Worm (Caenorhabditis elegans) whole organism, L1 larva: ENCODE results near the gene C32D5.11.
A peak's percentile ranks its signal among the peaks of the same experiment; 100 is the strongest.

ENCODE experiments used
- C16A3.4 ChIP-seq: fragments of 150-350 bp; optimal IDR thresholded peaks from 2 replicates; lab custom pipeline; 2014; ENCODE audit warnings: missing biosample characterization, missing genetic modification characterization
- C34B4.2 ChIP-seq: sonication (generic microtip); optimal IDR thresholded peaks from 2 replicates; lab custom pipeline; 2017; ENCODE audit warnings: mild to moderate bottlenecking, missing genetic modification characterization, missing compliant biosample characterization
- F16B12.6 ChIP-seq: fragments of 150-350 bp; optimal IDR thresholded peaks from 2 replicates; lab custom pipeline; 2014; ENCODE audit warnings: missing biosample characterization, missing genetic modification characterization
- ama-1 ChIP-seq: fragments of 150-350 bp; optimal IDR thresholded peaks from 2 replicates; lab custom pipeline; 2014
- blmp-1 ChIP-seq: fragments of 150-350 bp; optimal IDR thresholded peaks from 2 replicates; lab custom pipeline; 2014; ENCODE audit warnings: missing biosample characterization, missing genetic modification characterization
- ceh-82 ChIP-seq, 3 experiments: fragments of 150-350 bp in 1 of 3; sonication (generic microtip) in 2 of 3; optimal IDR thresholded peaks; 2 replicates each; lab custom pipeline; 2014 to 2017; ENCODE audit warnings: missing biosample characterization in 3 of 3, missing genetic modification characterization in 3 of 3
- ceh-88 ChIP-seq: fragments of 200-800 bp; sonication (Bioruptor generic); IDR thresholded peaks from 2 replicates; pipeline ENCODE4 v1.3.6; 2022; ENCODE audit warnings: missing genetic modification characterization, missing compliant biosample characterization
- ceh-90 ChIP-seq: sonication (generic microtip); optimal IDR thresholded peaks from 2 replicates; lab custom pipeline; 2016; ENCODE audit warnings: missing genetic modification characterization, missing compliant biosample characterization
- dpl-1 ChIP-seq, 3 experiments: fragments of 150-350 bp in 2 of 3; sonication (generic microtip) in 1 of 3; optimal IDR thresholded peaks; 2 replicates each; lab custom pipeline; 2014 to 2017; ENCODE audit warnings: missing biosample characterization in 3 of 3, missing genetic modification characterization in 3 of 3, missing genetic modification reagents in 3 of 3
- dsc-1 ChIP-seq: sonication (generic microtip); optimal IDR thresholded peaks from 2 replicates; lab custom pipeline; 2016; ENCODE audit warnings: mild to moderate bottlenecking, missing genetic modification characterization, missing compliant biosample characterization
- efl-1 ChIP-seq, 4 experiments: fragments of 150-350 bp; optimal IDR thresholded peaks in 3 of 4; peaks in 1 of 4; 1 replicate in 1 of 4; 2 replicates in 3 of 4; lab custom pipeline; 2014; ENCODE audit warnings: missing biosample characterization in 2 of 4, missing genetic modification characterization in 2 of 4, missing genetic modification reagents in 2 of 4
- egl-13 ChIP-seq: sonication (generic microtip); optimal IDR thresholded peaks from 2 replicates; lab custom pipeline; 2016; ENCODE audit warnings: missing genotype, missing genetic modification reagents, missing genetic modification characterization, missing compliant biosample characterization
- elt-3 ChIP-seq, 6 experiments: fragments of 150-350 bp in 1 of 6; sonication (generic microtip); optimal IDR thresholded peaks; 2 replicates each; lab custom pipeline; 2017 to 2018; ENCODE audit warnings: missing biosample characterization in 6 of 6, missing genetic modification characterization in 6 of 6, inconsistent platforms in 1 of 6
- fkh-10 ChIP-seq: sonication (generic microtip); optimal IDR thresholded peaks from 2 replicates; lab custom pipeline; 2017; ENCODE audit warnings: missing biosample characterization, missing genetic modification reagents, missing genetic modification characterization
- fkh-4 ChIP-seq: sonication (generic microtip); optimal IDR thresholded peaks from 2 replicates; lab custom pipeline; 2016; ENCODE audit warnings: missing compliant biosample characterization, missing genetic modification characterization, borderline replicate concordance
- fkh-8 ChIP-seq: sonication (generic microtip); optimal IDR thresholded peaks from 2 replicates; lab custom pipeline; 2016; ENCODE audit warnings: mild to moderate bottlenecking, missing genetic modification characterization, missing compliant biosample characterization
- grh-1 ChIP-seq: fragments of 200-800 bp; sonication (Bioruptor generic); IDR thresholded peaks from 2 replicates; pipeline ENCODE4 v1.3.6; 2022; ENCODE audit warnings: missing genetic modification reagents, missing genetic modification characterization, missing compliant biosample characterization
- hlh-17 ChIP-seq: fragments of 200-800 bp; sonication (Bioruptor generic); optimal IDR thresholded peaks from 2 replicates; lab custom pipeline; 2018; ENCODE audit warnings: missing genetic modification characterization, mild to moderate bottlenecking, missing compliant biosample characterization, moderate library complexity, borderline replicate concordance
- irx-1 ChIP-seq: sonication (generic microtip); optimal IDR thresholded peaks from 2 replicates; lab custom pipeline; 2016; ENCODE audit warnings: missing genetic modification characterization, missing compliant biosample characterization
- isw-1 ChIP-seq: fragments of 200-800 bp; sonication (Bioruptor generic); IDR thresholded peaks from 2 replicates; pipeline ENCODE4 v1.3.6; 2022; ENCODE audit warnings: missing genetic modification characterization, missing compliant biosample characterization
- jun-1 ChIP-seq: fragments of 150-350 bp; optimal IDR thresholded peaks from 2 replicates; lab custom pipeline; 2014; ENCODE audit warnings: missing biosample characterization, missing genetic modification reagents, missing genetic modification characterization
- lin-13 ChIP-seq: fragments of 150-350 bp; optimal IDR thresholded peaks from 2 replicates; lab custom pipeline; 2014; ENCODE audit warnings: missing biosample characterization, missing genetic modification reagents, missing genetic modification characterization
- lin-14 ChIP-seq: fragments of 200-800 bp; sonication (Bioruptor generic); optimal IDR thresholded peaks from 2 replicates; lab custom pipeline; 2018; ENCODE audit warnings: mild to moderate bottlenecking, missing genetic modification characterization, moderate library complexity, missing compliant biosample characterization
- lin-15B ChIP-seq: fragments of 150-350 bp; sonication (generic microtip); optimal IDR thresholded peaks from 3 replicates; lab custom pipeline; 2014; ENCODE audit warnings: missing biosample characterization, missing genetic modification characterization
- lin-35 ChIP-seq, 2 experiments: fragments of 150-350 bp; optimal IDR thresholded peaks; 2 replicates each; lab custom pipeline; 2014; ENCODE audit warnings: missing biosample characterization in 2 of 2, missing genetic modification characterization in 2 of 2, missing genetic modification reagents in 2 of 2
- lir-3 ChIP-seq: sonication (generic microtip); optimal IDR thresholded peaks from 2 replicates; lab custom pipeline; 2016; ENCODE audit warnings: mild to moderate bottlenecking, missing genetic modification characterization, moderate library complexity, missing compliant biosample characterization; ENCODE audit not compliant: poor library complexity
- lsy-2 ChIP-seq, 2 experiments: fragments of 150-350 bp; optimal IDR thresholded peaks; 2 replicates each; lab custom pipeline; 2014; ENCODE audit warnings: missing biosample characterization in 2 of 2, missing genetic modification characterization in 2 of 2
- mab-9 ChIP-seq: fragments of 200-800 bp; sonication (Bioruptor generic); IDR thresholded peaks from 2 replicates; pipeline ENCODE4 v1.3.6; 2022; ENCODE audit warnings: missing genetic modification reagents, missing genetic modification characterization, missing compliant biosample characterization
- mdl-1 ChIP-seq, 2 experiments: fragments of 150-350 bp; optimal IDR thresholded peaks; 2 replicates each; lab custom pipeline; 2014 to 2017; ENCODE audit warnings: missing biosample characterization in 2 of 2, missing genetic modification characterization in 2 of 2, inconsistent platforms in 1 of 2
- mef-2 ChIP-seq: fragments of 150-350 bp; optimal IDR thresholded peaks from 2 replicates; lab custom pipeline; 2014; ENCODE audit warnings: missing biosample characterization, missing genetic modification characterization
- mep-1 ChIP-seq: fragments of 150-350 bp; optimal IDR thresholded peaks from 2 replicates; lab custom pipeline; 2014; ENCODE audit warnings: missing biosample characterization, missing genetic modification characterization
- nhr-19 ChIP-seq: fragments of 200-800 bp; sonication (Bioruptor generic); conservative IDR thresholded peaks from 2 replicates; pipeline ENCODE4 v1.3.6; 2022; ENCODE audit warnings: missing genetic modification characterization, missing compliant biosample characterization
- nhr-20 ChIP-seq: sonication (generic microtip); optimal IDR thresholded peaks from 2 replicates; lab custom pipeline; 2016; ENCODE audit warnings: mild to moderate bottlenecking, missing genetic modification characterization, missing compliant biosample characterization
- nhr-237 ChIP-seq: fragments of 150-350 bp; optimal IDR thresholded peaks from 2 replicates; lab custom pipeline; 2014; ENCODE audit warnings: missing biosample characterization, missing genetic modification characterization
- nhr-47 ChIP-seq: sonication (generic microtip); optimal IDR thresholded peaks from 2 replicates; lab custom pipeline; 2016; ENCODE audit warnings: mild to moderate bottlenecking, missing genetic modification characterization, moderate library complexity, missing compliant biosample characterization
- nhr-71 ChIP-seq: sonication (generic microtip); optimal IDR thresholded peaks from 2 replicates; lab custom pipeline; 2016; ENCODE audit warnings: mild to moderate bottlenecking, missing genetic modification characterization, moderate library complexity, missing compliant biosample characterization
- nhr-85 ChIP-seq: sonication (generic microtip); peaks from one replicate; lab custom pipeline; 2016; ENCODE audit warnings: missing genetic modification characterization, inconsistent platforms, missing compliant biosample characterization
- nhr-90 ChIP-seq: sonication (generic microtip); optimal IDR thresholded peaks from 2 replicates; lab custom pipeline; 2016; ENCODE audit warnings: mild to moderate bottlenecking, missing genetic modification characterization, missing compliant biosample characterization; ENCODE audit not compliant: poor library complexity
- pax-3 ChIP-seq: fragments of 200-800 bp; sonication (Bioruptor generic); optimal IDR thresholded peaks from 2 replicates; lab custom pipeline; 2018; ENCODE audit warnings: mild to moderate bottlenecking, missing genetic modification characterization, moderate library complexity, missing compliant biosample characterization
- rnt-1 ChIP-seq: sonication (generic microtip); optimal IDR thresholded peaks from 2 replicates; lab custom pipeline; 2016; ENCODE audit warnings: mild to moderate bottlenecking, missing genetic modification characterization, moderate library complexity, missing compliant biosample characterization
- snpc-4 ChIP-seq: fragments of 150-350 bp; optimal IDR thresholded peaks from 2 replicates; lab custom pipeline; 2014; ENCODE audit warnings: missing biosample characterization, missing genetic modification characterization
- snu-23 ChIP-seq: sonication (generic microtip); optimal IDR thresholded peaks from 2 replicates; lab custom pipeline; 2016; ENCODE audit warnings: missing genetic modification characterization, missing compliant biosample characterization
- sox-4 ChIP-seq: sonication (generic microtip); optimal IDR thresholded peaks from 2 replicates; lab custom pipeline; 2016; ENCODE audit warnings: missing genetic modification characterization, missing compliant biosample characterization
- swsn-7 ChIP-seq: sonication (generic microtip); optimal IDR thresholded peaks from 2 replicates; lab custom pipeline; 2016; ENCODE audit warnings: missing genetic modification characterization, missing compliant biosample characterization
- tbx-2 ChIP-seq: sonication (generic microtip); optimal IDR thresholded peaks from 2 replicates; lab custom pipeline; 2016; ENCODE audit warnings: missing genetic modification characterization, missing compliant biosample characterization
- unc-130 ChIP-seq: fragments of 150-350 bp; optimal IDR thresholded peaks from 2 replicates; lab custom pipeline; 2017; ENCODE audit warnings: missing biosample characterization, missing genetic modification characterization, inconsistent platforms
- unc-86 ChIP-seq: sonication (generic microtip); optimal IDR thresholded peaks from 2 replicates; lab custom pipeline; 2016; ENCODE audit warnings: missing genetic modification characterization, missing compliant biosample characterization
- unc-98 ChIP-seq: fragments of 200-800 bp; sonication (Bioruptor generic); IDR thresholded peaks from 2 replicates; pipeline ENCODE4 v1.3.6; 2022; ENCODE audit warnings: missing genetic modification characterization, missing compliant biosample characterization
- vab-15 ChIP-seq: sonication (generic microtip); optimal IDR thresholded peaks from 2 replicates; lab custom pipeline; 2017; ENCODE audit warnings: missing genotype, mild to moderate bottlenecking, missing genetic modification characterization, missing compliant biosample characterization
- xbp-1 ChIP-seq: sonication (generic microtip); optimal IDR thresholded peaks from 2 replicates; lab custom pipeline; 2016; ENCODE audit warnings: missing genetic modification characterization, missing compliant biosample characterization
- ztf-11 ChIP-seq, 2 experiments: sonication (generic microtip); optimal IDR thresholded peaks; 2 replicates each; lab custom pipeline; 2016 to 2017; ENCODE audit warnings: missing genetic modification characterization in 2 of 2, missing biosample characterization in 1 of 2, missing compliant biosample characterization in 1 of 2
- ztf-4 ChIP-seq: fragments of 150-350 bp; optimal IDR thresholded peaks from 2 replicates; lab custom pipeline; 2014; ENCODE audit warnings: missing biosample characterization, missing genetic modification characterization

Gene C32D5.11

ce11 chrII:6383183-6383695 lies 28.0 kb upstream of the C32D5.11 start, which contains the start of gene F58F12.1:
Gene F58F12.1, plus strand, starts transcription at chrII:6383645.
- peak; percentile 87 for TF ChIP-seq nhr-85 (tag; lab: Kevin White, UChicago)
- TF ChIP-seq rnt-1 (tag; lab: Kevin White, UChicago): peak; percentile 95
- TF ChIP-seq ztf-11 (tag; optimal IDR thresholded peaks at IDR 0.05; lab: Kevin White, UChicago): peak in 1 of 2 experiments; percentile 51
- no peak for TF ChIP-seq mef-2
- peak; percentile 70 for TF ChIP-seq isw-1
- peak; percentile 3 for TF ChIP-seq unc-86 (tag; lab: Kevin White, UChicago)
- peak; percentile 55 for TF ChIP-seq unc-130 (tag; lab: Kevin White, UChicago)
- peak; percentile 75 for TF ChIP-seq blmp-1 (tag; lab: Kevin White, UChicago)
- TF ChIP-seq nhr-20 (tag; lab: Kevin White, UChicago): peak; percentile 62
- TF ChIP-seq snu-23: peak; percentile 66
- no peak for TF ChIP-seq C34B4.2 (tag; lab: Kevin White, UChicago)
- TF ChIP-seq nhr-19 (GFP tag; lab: Robert Waterston, UW): peak; percentile 46
- TF ChIP-seq ztf-4 (tag; lab: Kevin White, UChicago): no peak
- no peak for TF ChIP-seq ama-1 (lab: Kevin White, UChicago)
- TF ChIP-seq dpl-1 (GFP tag; optimal IDR thresholded peaks at IDR 0.05; lab: Kevin White, UChicago): peak; percentile 50 to 76 (median 62)
- peak; percentile 78 for TF ChIP-seq tbx-2
- no peak for TF ChIP-seq grh-1 (GFP tag; lab: Robert Waterston, UW)
- no peak for TF ChIP-seq nhr-237 (tag; lab: Kevin White, UChicago)
- TF ChIP-seq lsy-2 (tag; optimal IDR thresholded peaks at IDR 0.05; lab: Kevin White, UChicago): peak; percentile 56 to 79
- TF ChIP-seq ceh-82 (tag; optimal IDR thresholded peaks at IDR 0.05; lab: Kevin White, UChicago): peak in 2 of 3 experiments; percentile 39 to 70
- peak; percentile 66 to 73 for TF ChIP-seq efl-1 (optimal IDR thresholded peaks at IDR 0.05; lab: Kevin White, UChicago)
- peak; percentile 61 to 94 for TF ChIP-seq efl-1 (GFP tag; optimal IDR thresholded peaks at IDR 0.05 in 1 of 2; lab: Kevin White, UChicago)
- TF ChIP-seq snpc-4 (tag; lab: Kevin White, UChicago): peak; percentile 64
- TF ChIP-seq ceh-88: no peak
- peak; percentile 50 for TF ChIP-seq lin-13 (GFP tag; lab: Kevin White, UChicago)
- no peak for TF ChIP-seq vab-15 (tag; lab: Kevin White, UChicago)
- TF ChIP-seq mep-1 (tag; lab: Kevin White, UChicago): peak; percentile 81
- TF ChIP-seq irx-1 (tag; lab: Kevin White, UChicago): peak; percentile 73
- no peak for TF ChIP-seq mab-9 (GFP tag; lab: Robert Waterston, UW)
- TF ChIP-seq hlh-17: no peak
- peak; percentile 22 for TF ChIP-seq F16B12.6 (tag; lab: Kevin White, UChicago)
- TF ChIP-seq C16A3.4 (tag; lab: Kevin White, UChicago): peak; percentile 78
- TF ChIP-seq nhr-71 (tag; lab: Kevin White, UChicago): peak; percentile 72
- peak; percentile 56 for TF ChIP-seq fkh-8 (tag; lab: Kevin White, UChicago)
- peak; percentile 73 for TF ChIP-seq lin-14 (GFP tag; lab: Kevin White, UChicago)
- TF ChIP-seq ceh-90 (tag; lab: Kevin White, UChicago): peak; percentile 83
- peak; percentile 41 for TF ChIP-seq sox-4
- TF ChIP-seq nhr-90 (tag; lab: Kevin White, UChicago): peak; percentile 51
- peak; percentile 68 to 74 for TF ChIP-seq lin-35 (GFP tag; optimal IDR thresholded peaks at IDR 0.05; lab: Kevin White, UChicago)
- peak; percentile 72 for TF ChIP-seq nhr-47 (tag; lab: Kevin White, UChicago)
- peak; percentile 44 for TF ChIP-seq jun-1 (tag; lab: Kevin White, UChicago)
- TF ChIP-seq unc-98: peak; percentile 56
- no peak for TF ChIP-seq fkh-10 (GFP tag; lab: Kevin White, UChicago)
- peak; percentile 75 for TF ChIP-seq xbp-1 (tag; lab: Kevin White, UChicago)
- TF ChIP-seq mdl-1 (tag; optimal IDR thresholded peaks at IDR 0.05; lab: Kevin White, UChicago): peak in 1 of 2 experiments; percentile 27
- peak in 1 of 6 experiments; percentile 21 for TF ChIP-seq elt-3 (tag; optimal IDR thresholded peaks at IDR 0.05; lab: Kevin White, UChicago)
- TF ChIP-seq lin-15B (tag; lab: Kevin White, UChicago): peak; percentile 87
- peak; percentile 44 for TF ChIP-seq swsn-7 (tag; lab: Kevin White, UChicago)
- TF ChIP-seq dsc-1: peak; percentile 35
- TF ChIP-seq fkh-4 (tag; lab: Kevin White, UChicago): no peak
- peak; percentile 87 for TF ChIP-seq lir-3 (tag; lab: Kevin White, UChicago)
- TF ChIP-seq pax-3 (tag; lab: Kevin White, UChicago): peak; percentile 38
- TF ChIP-seq egl-13 (tag; lab: Kevin White, UChicago): peak; percentile 39
